Worm (Caenorhabditis elegans) whole organism, L4 larva: ENCODE data around the gene K01A12.3.

Source experiments
- D1046.2 ChIP-seq: fragments of 200-800 bp; sonication (Bioruptor generic); IDR thresholded peaks from 2 replicates; pipeline ENCODE4 v1.3.6; 2022; ENCODE audit warnings: missing genetic modification characterization, missing compliant biosample characterization
- F26F4.8 ChIP-seq: fragments of 200-800 bp; sonication (Bioruptor generic); conservative IDR thresholded peaks from 2 replicates; pipeline ENCODE4 v1.3.6; 2022; ENCODE audit warnings: missing genetic modification characterization, missing compliant biosample characterization
- F37D6.2 ChIP-seq: sonication (generic microtip); optimal IDR thresholded peaks from 2 replicates; lab custom pipeline; 2016; ENCODE audit warnings: mild to moderate bottlenecking, missing genetic modification characterization, missing compliant biosample characterization
- F44E2.7 ChIP-seq: fragments of 200-800 bp; sonication (Bioruptor generic); IDR thresholded peaks from 2 replicates; pipeline ENCODE4 v2.1.2; 2022; ENCODE audit warnings: missing genetic modification characterization, missing compliant biosample characterization
- F49E8.2 ChIP-seq: sonication (generic microtip); optimal IDR thresholded peaks from 2 replicates; lab custom pipeline; 2016; ENCODE audit warnings: missing compliant biosample characterization, mild to moderate bottlenecking, missing genetic modification characterization, borderline replicate concordance
- T20F7.1 ChIP-seq: fragments of 200-800 bp; sonication (Bioruptor generic); optimal IDR thresholded peaks from 2 replicates; lab custom pipeline; 2018; ENCODE audit warnings: mild to moderate bottlenecking, missing genetic modification characterization, missing compliant biosample characterization
- T26A8.4 ChIP-seq: fragments of 200-800 bp; sonication (Bioruptor generic); IDR thresholded peaks from 2 replicates; pipeline ENCODE4 v1.3.6; 2022; ENCODE audit warnings: missing genetic modification characterization, missing compliant biosample characterization
- Y48G9A.11 ChIP-seq: fragments of 200-800 bp; sonication (Bioruptor generic); IDR thresholded peaks from 2 replicates; pipeline ENCODE4 v1.3.6; 2022; ENCODE audit warnings: missing genetic modification reagents, missing genetic modification characterization, missing compliant biosample characterization
- ZK337.2 ChIP-seq: fragments of 200-800 bp; sonication (Bioruptor generic); IDR thresholded peaks from 2 replicates; pipeline ENCODE4 v1.3.6; 2022; ENCODE audit warnings: missing genetic modification reagents, missing genetic modification characterization, missing compliant biosample characterization
- ZK546.5 ChIP-seq, 2 experiments: sonication (generic microtip); optimal IDR thresholded peaks; 2 replicates each; lab custom pipeline; 2017; ENCODE audit warnings: missing biosample characterization in 2 of 2, missing genetic modification characterization in 2 of 2
- ceh-82 ChIP-seq: sonication (generic microtip); optimal IDR thresholded peaks from 2 replicates; lab custom pipeline; 2017; ENCODE audit warnings: missing biosample characterization, missing genetic modification characterization
- cey-2 ChIP-seq: sonication (generic microtip); optimal IDR thresholded peaks from 3 replicates; lab custom pipeline; 2017; ENCODE audit warnings: missing genetic modification characterization, mild to moderate bottlenecking, missing compliant biosample characterization, antibody characterized with exemption, borderline replicate concordance; ENCODE audit not compliant: insufficient read depth
- daf-8 ChIP-seq: fragments of 200-800 bp; sonication (Bioruptor generic); IDR thresholded peaks from 2 replicates; pipeline ENCODE4 v1.3.6; 2022; ENCODE audit warnings: missing genetic modification characterization, missing compliant biosample characterization
- dpl-1 ChIP-seq: fragments of 150-350 bp; optimal IDR thresholded peaks from 2 replicates; lab custom pipeline; 2014; ENCODE audit warnings: missing biosample characterization, missing genetic modification reagents, missing genetic modification characterization
- duxl-1 ChIP-seq: sonication (generic microtip); optimal IDR thresholded peaks from 2 replicates; lab custom pipeline; 2016; ENCODE audit warnings: mild to moderate bottlenecking, missing genetic modification characterization, moderate library complexity, missing compliant biosample characterization; ENCODE audit not compliant: poor library complexity
- dve-1 ChIP-seq: sonication (generic microtip); optimal IDR thresholded peaks from 2 replicates; lab custom pipeline; 2017; ENCODE audit warnings: antibody characterized with exemption, mild to moderate bottlenecking, missing genetic modification characterization, missing compliant biosample characterization; ENCODE audit not compliant: insufficient read depth
- egl-27 ChIP-seq: sonication (generic microtip); optimal IDR thresholded peaks from 3 replicates; lab custom pipeline; 2017; ENCODE audit warnings: missing biosample characterization, missing genetic modification reagents, missing genetic modification characterization
- fkh-10 ChIP-seq: fragments of 150-350 bp; optimal IDR thresholded peaks from 2 replicates; lab custom pipeline; 2014; ENCODE audit warnings: missing biosample characterization, missing genetic modification reagents, missing genetic modification characterization
- gei-8 ChIP-seq: fragments of 200-800 bp; sonication (Bioruptor generic); optimal IDR thresholded peaks from 2 replicates; lab custom pipeline; 2018; ENCODE audit warnings: mild to moderate bottlenecking, missing genetic modification characterization, missing compliant biosample characterization
- hlh-11 ChIP-seq: fragments of 200-800 bp; sonication (Bioruptor generic); optimal IDR thresholded peaks from 2 replicates; lab custom pipeline; 2018; ENCODE audit warnings: mild to moderate bottlenecking, missing genetic modification characterization, missing compliant biosample characterization
- jun-1 ChIP-seq: fragments of 150-350 bp; optimal IDR thresholded peaks from 2 replicates; lab custom pipeline; 2014; ENCODE audit warnings: missing biosample characterization, missing genetic modification reagents, missing genetic modification characterization
- lin-15B ChIP-seq: fragments of 150-350 bp; sonication (generic microtip); optimal IDR thresholded peaks from 3 replicates; lab custom pipeline; 2014; ENCODE audit warnings: missing biosample characterization, missing genetic modification characterization
- lin-29 ChIP-seq: fragments of 200-800 bp; sonication (Bioruptor generic); IDR thresholded peaks from 2 replicates; pipeline ENCODE4 v1.3.6; 2022; ENCODE audit warnings: missing genetic modification reagents, missing genetic modification characterization, missing compliant biosample characterization
- lin-38 ChIP-seq: fragments of 200-800 bp; sonication (Bioruptor generic); IDR thresholded peaks from 2 replicates; pipeline ENCODE4 v1.3.6; 2022; ENCODE audit warnings: missing genetic modification reagents, missing genetic modification characterization, missing compliant biosample characterization
- lin-39 ChIP-seq: fragments of 150-350 bp; optimal IDR thresholded peaks from 2 replicates; lab custom pipeline; 2014; ENCODE audit warnings: missing biosample characterization, missing genetic modification reagents, missing genetic modification characterization
- lsy-2 ChIP-seq, 2 experiments: fragments of 150-350 bp in 1 of 2; sonication (generic microtip) in 1 of 2; optimal IDR thresholded peaks; 2 replicates each; lab custom pipeline; 2014 to 2017; ENCODE audit warnings: missing biosample characterization in 2 of 2, missing genetic modification characterization in 2 of 2
- mep-1 ChIP-seq: fragments of 150-350 bp; sonication (generic microtip); optimal IDR thresholded peaks from 3 replicates; lab custom pipeline; 2014; ENCODE audit warnings: missing biosample characterization, missing genetic modification characterization
- mxl-3 ChIP-seq: fragments of 200-800 bp; sonication (Bioruptor generic); optimal IDR thresholded peaks from 2 replicates; lab custom pipeline; 2018; ENCODE audit warnings: mild to moderate bottlenecking, missing genetic modification characterization, missing compliant biosample characterization
- nhr-102 ChIP-seq: sonication (generic microtip); optimal IDR thresholded peaks from 2 replicates; lab custom pipeline; 2016; ENCODE audit warnings: mild to moderate bottlenecking, missing genetic modification characterization, moderate library complexity, missing compliant biosample characterization
- nhr-11 ChIP-seq: fragments of 150-350 bp; optimal IDR thresholded peaks from 2 replicates; lab custom pipeline; 2014; ENCODE audit warnings: missing biosample characterization, missing genetic modification characterization
- nhr-111 ChIP-seq: fragments of 200-800 bp; sonication (Bioruptor generic); optimal IDR thresholded peaks from 2 replicates; lab custom pipeline; 2018; ENCODE audit warnings: mild to moderate bottlenecking, missing genetic modification characterization, missing compliant biosample characterization
- nhr-25 ChIP-seq: sonication (generic microtip); optimal IDR thresholded peaks from 2 replicates; lab custom pipeline; 2017; ENCODE audit warnings: missing genetic modification characterization, mild to moderate bottlenecking, missing compliant biosample characterization, antibody characterized with exemption, moderate library complexity, borderline replicate concordance; ENCODE audit not compliant: insufficient read depth
- nhr-41 ChIP-seq: fragments of 200-800 bp; sonication (Bioruptor generic); IDR thresholded peaks from 2 replicates; pipeline ENCODE4 v1.3.6; 2022; ENCODE audit warnings: missing genetic modification reagents, missing genetic modification characterization, missing compliant biosample characterization
- nhr-76 ChIP-seq: fragments of 150-350 bp; optimal IDR thresholded peaks from 2 replicates; lab custom pipeline; 2014; ENCODE audit warnings: missing biosample characterization, missing genetic modification characterization
- nhr-77 ChIP-seq: fragments of 150-350 bp; optimal IDR thresholded peaks from 2 replicates; lab custom pipeline; 2014; ENCODE audit warnings: missing biosample characterization, missing genetic modification characterization
- pha-4 ChIP-seq, 2 experiments: fragments of 150-350 bp in 1 of 2; fragments of 200-800 bp in 1 of 2; sonication (Bioruptor generic) in 1 of 2; IDR thresholded peaks in 1 of 2; optimal IDR thresholded peaks in 1 of 2; 2 replicates each; pipeline versions ENCODE4 v1.3.6 to Lab custom; 2014 to 2022; ENCODE audit warnings: missing genetic modification characterization in 2 of 2, missing genetic modification reagents in 2 of 2, missing biosample characterization in 1 of 2, missing compliant biosample characterization in 1 of 2
- pqm-1 ChIP-seq: sonication (generic microtip); optimal IDR thresholded peaks from 2 replicates; lab custom pipeline; 2017; ENCODE audit warnings: missing biosample characterization, missing genetic modification characterization
- rbr-2 ChIP-seq: sonication (generic microtip); optimal IDR thresholded peaks from 2 replicates; lab custom pipeline; 2016; ENCODE audit warnings: missing genotype, missing genetic modification characterization, missing compliant biosample characterization
- snpc-1.2 ChIP-seq: fragments of 200-800 bp; sonication (Bioruptor generic); IDR thresholded peaks from 2 replicates; pipeline ENCODE4 v1.3.6; 2022; ENCODE audit warnings: missing genetic modification reagents, missing genetic modification characterization, missing compliant biosample characterization
- snpc-4 ChIP-seq: fragments of 150-350 bp; optimal IDR thresholded peaks from 2 replicates; lab custom pipeline; 2014; ENCODE audit warnings: missing biosample characterization, missing genetic modification characterization
- spr-1 ChIP-seq: sonication (generic microtip); optimal IDR thresholded peaks from 2 replicates; lab custom pipeline; 2016; ENCODE audit warnings: mild to moderate bottlenecking, missing genetic modification characterization, missing compliant biosample characterization
- spr-3 ChIP-seq: fragments of 200-800 bp; sonication (Bioruptor generic); optimal IDR thresholded peaks from 2 replicates; lab custom pipeline; 2018; ENCODE audit warnings: mild to moderate bottlenecking, missing genetic modification characterization, missing compliant biosample characterization
- tag-97 ChIP-seq: fragments of 200-800 bp; sonication (Bioruptor generic); IDR thresholded peaks from 2 replicates; pipeline ENCODE4 v1.3.6; 2022; ENCODE audit warnings: missing genetic modification characterization, missing compliant biosample characterization
- unc-130 ChIP-seq: sonication (generic microtip); optimal IDR thresholded peaks from 2 replicates; lab custom pipeline; 2016; ENCODE audit warnings: missing genetic modification reagents, missing genetic modification characterization, missing compliant biosample characterization
- unc-39 ChIP-seq: sonication (generic microtip); optimal IDR thresholded peaks from 2 replicates; lab custom pipeline; 2017; ENCODE audit warnings: missing biosample characterization, missing genetic modification characterization
- vab-7 ChIP-seq: fragments of 200-800 bp; sonication (Bioruptor generic); IDR thresholded peaks from 2 replicates; pipeline ENCODE4 v1.3.6; 2022; ENCODE audit warnings: missing genetic modification reagents, missing genetic modification characterization, missing compliant biosample characterization
- zag-1 ChIP-seq: fragments of 150-350 bp; optimal IDR thresholded peaks from 2 replicates; lab custom pipeline; 2014; ENCODE audit warnings: missing biosample characterization, missing genetic modification characterization

The K01A12.3 gene

ce11 chrX:8646997-8647396, 22.0 kb upstream of the K01A12.3 start, which contains the start of gene F12D9.2:
F12D9.2 (minus strand) TSS chrX:8647097.
- TF ChIP-seq lin-38 (GFP tag; lab: Robert Waterston, UW) = no peak
- no peak for TF ChIP-seq fkh-10
- TF ChIP-seq nhr-25 = no peak
- no peak for TF ChIP-seq mep-1 (tag; lab: Kevin White, UChicago)
- TF ChIP-seq T20F7.1 (GFP tag; lab: Kevin White, UChicago) = no peak
- TF ChIP-seq jun-1 = no peak

- peak; percentile 78 for TF ChIP-seq gei-8 (GFP tag; lab: Kevin White, UChicago)
- TF ChIP-seq lin-39 (tag; lab: Kevin White, UChicago) = no peak
- peak; percentile 9 for TF ChIP-seq T20F7.1 (GFP tag; lab: Kevin White, UChicago)
- no peak for TF ChIP-seq ZK546.5 (tag; optimal IDR thresholded peaks at IDR 0.05; lab: Kevin White, UChicago)
- TF ChIP-seq egl-27 (tag; lab: Kevin White, UChicago) = no peak
- TF ChIP-seq F26F4.8 (GFP tag; lab: Robert Waterston, UW) = 0 out of 2 replicates have a peak, but pooled peaks have one; percentile 60
- peak; percentile 53 for TF ChIP-seq spr-3 (GFP tag; lab: Kevin White, UChicago)
- TF ChIP-seq pha-4 (GFP tag; IDR thresholded peaks at IDR 0.05; lab: Robert Waterston, UW) = peak; percentile 88
- TF ChIP-seq pha-4 (tag; optimal IDR thresholded peaks at IDR 0.05; lab: Kevin White, UChicago) = no peak
- TF ChIP-seq nhr-102 (tag; lab: Kevin White, UChicago) = peak; percentile 53
- no peak for TF ChIP-seq lin-15B (tag; lab: Kevin White, UChicago)
- peak; percentile 56 for TF ChIP-seq dve-1 (tag; lab: Kevin White, UChicago)
- no peak for TF ChIP-seq nhr-76 (tag; lab: Kevin White, UChicago)
- TF ChIP-seq snpc-4 (tag; lab: Kevin White, UChicago) = no peak
- TF ChIP-seq snpc-1.2 (GFP tag; lab: Robert Waterston, UW) = peak; percentile 92
- TF ChIP-seq zag-1 (tag; lab: Kevin White, UChicago) = no peak
- TF ChIP-seq nhr-25 = no peak
- no peak for TF ChIP-seq jun-1
- TF ChIP-seq nhr-77 = no peak
- peak; percentile 71; the same call in 1 of the 2 replicates for TF ChIP-seq ZK337.2 (GFP tag; lab: Robert Waterston, UW)
- peak; percentile 27 for TF ChIP-seq F37D6.2 (tag; lab: Kevin White, UChicago)
- no peak for TF ChIP-seq pqm-1 (tag; lab: Kevin White, UChicago)
- TF ChIP-seq F49E8.2 (tag; lab: Kevin White, UChicago) = peak; percentile 50
- no peak; the same call in none of the 2 replicates for TF ChIP-seq T26A8.4 (GFP tag; lab: Robert Waterston, UW)
- TF ChIP-seq lin-29 (GFP tag; lab: Robert Waterston, UW) = 0 out of 2 replicates have a peak, but pooled peaks have one; percentile 24
- TF ChIP-seq rbr-2 (tag; lab: Kevin White, UChicago) = peak; percentile 35
- TF ChIP-seq cey-2 (tag; lab: Kevin White, UChicago) = no peak
- TF ChIP-seq duxl-1 (tag; lab: Kevin White, UChicago) = peak; percentile 51
- peak; percentile 89 for TF ChIP-seq vab-7
- no peak for TF ChIP-seq unc-39 (tag; lab: Kevin White, UChicago)
- TF ChIP-seq daf-8 (GFP tag; lab: Robert Waterston, UW) = 0 out of 2 replicates have a peak, but pooled peaks have one; percentile 67
- TF ChIP-seq lin-38 (GFP tag; lab: Robert Waterston, UW) = peak; percentile 78
- TF ChIP-seq mxl-3 (GFP tag; lab: Kevin White, UChicago) = no peak
- TF ChIP-seq dpl-1 (GFP tag; lab: Kevin White, UChicago) = no peak
- peak; percentile 38 for TF ChIP-seq unc-130 (GFP tag; lab: Kevin White, UChicago)
- no peak for TF ChIP-seq nhr-111 (GFP tag; lab: Kevin White, UChicago)
- TF ChIP-seq ceh-82 (tag; lab: Kevin White, UChicago) = no peak
- TF ChIP-seq hlh-11 (tag; lab: Kevin White, UChicago) = no peak
- TF ChIP-seq spr-1 (tag; lab: Kevin White, UChicago) = peak; percentile 65
- TF ChIP-seq D1046.2 = peak; percentile 78
- no peak for TF ChIP-seq nhr-11 (tag; lab: Kevin White, UChicago)
- TF ChIP-seq Y48G9A.11 = peak; percentile 61; the same call in 1 of the 2 replicates
- peak; percentile 90 for TF ChIP-seq F44E2.7 (GFP tag; lab: Robert Waterston, UW)
- TF ChIP-seq lsy-2 (tag; optimal IDR thresholded peaks at IDR 0.05; lab: Kevin White, UChicago) = peak in 1 of 2 experiments; percentile 61
- TF ChIP-seq tag-97 (GFP tag; lab: Robert Waterston, UW) = no peak
- peak; percentile 51; the same call in 1 of the 2 replicates for TF ChIP-seq nhr-41 (GFP tag; lab: Robert Waterston, UW)
Observed at ce11 chrX:8646287-8646686, 21.3 kb upstream of the K01A12.3 start.
